Worm (Caenorhabditis elegans) whole organism, late embryonic: ENCODE data around the gene F45E1.5.

Experiments
- F13H6.1 ChIP-seq: sonication (generic microtip); optimal IDR thresholded peaks from 2 replicates; lab custom pipeline; 2016; ENCODE audit warnings: missing genetic modification characterization, missing compliant biosample characterization
- K02D7.2 ChIP-seq: sonication (generic microtip); optimal IDR thresholded peaks from 2 replicates; lab custom pipeline; 2017; ENCODE audit warnings: mild to moderate bottlenecking, missing genetic modification characterization, missing compliant biosample characterization
- K09A11.1 ChIP-seq: sonication (generic microtip); optimal IDR thresholded peaks from 2 replicates; lab custom pipeline; 2017; ENCODE audit warnings: antibody characterized with exemption, mild to moderate bottlenecking, missing genetic modification characterization, missing compliant biosample characterization; ENCODE audit not compliant: insufficient read depth
- T23F11.4 ChIP-seq: fragments of 200-800 bp; sonication (Bioruptor generic); optimal IDR thresholded peaks from 2 replicates; lab custom pipeline; 2018; ENCODE audit warnings: mild to moderate bottlenecking, missing genetic modification characterization, missing compliant biosample characterization
- ahr-1 ChIP-seq: sonication (generic microtip); optimal IDR thresholded peaks from 2 replicates; lab custom pipeline; 2016; ENCODE audit warnings: missing genetic modification characterization, missing compliant biosample characterization
- ceh-14 ChIP-seq: sonication (generic microtip); optimal IDR thresholded peaks from 2 replicates; lab custom pipeline; 2016; ENCODE audit warnings: missing genotype, missing genetic modification characterization, missing compliant biosample characterization
- ceh-2 ChIP-seq: sonication (generic microtip); optimal IDR thresholded peaks from 2 replicates; lab custom pipeline; 2016; ENCODE audit warnings: missing genotype, missing genetic modification characterization, missing compliant biosample characterization
- ceh-24 ChIP-seq: sonication (generic microtip); optimal IDR thresholded peaks from 2 replicates; lab custom pipeline; 2016; ENCODE audit warnings: mild to moderate bottlenecking, missing genetic modification characterization, missing compliant biosample characterization
- ceh-30 ChIP-seq: fragments of 150-350 bp; optimal IDR thresholded peaks from 2 replicates; lab custom pipeline; 2014; ENCODE audit warnings: missing biosample characterization, missing genetic modification characterization
- ceh-31 ChIP-seq: sonication (generic microtip); optimal IDR thresholded peaks from 2 replicates; lab custom pipeline; 2016; ENCODE audit warnings: missing genetic modification characterization, missing compliant biosample characterization
- ceh-34 ChIP-seq: sonication (generic microtip); optimal IDR thresholded peaks from 2 replicates; lab custom pipeline; 2016; ENCODE audit warnings: mild to moderate bottlenecking, missing genetic modification characterization, missing compliant biosample characterization
- ceh-48 ChIP-seq: sonication (generic microtip); optimal IDR thresholded peaks from 2 replicates; lab custom pipeline; 2016; ENCODE audit warnings: missing genetic modification characterization, inconsistent platforms, missing compliant biosample characterization
- ceh-6 ChIP-seq: fragments of 200-800 bp; sonication (Bioruptor generic); optimal IDR thresholded peaks from 2 replicates; lab custom pipeline; 2018; ENCODE audit warnings: mild to moderate bottlenecking, missing genetic modification characterization, missing compliant biosample characterization
- elt-2 ChIP-seq: sonication (generic microtip); optimal IDR thresholded peaks from 2 replicates; lab custom pipeline; 2016; ENCODE audit warnings: missing genetic modification reagents, missing genetic modification characterization, missing compliant biosample characterization
- fkh-6 ChIP-seq: sonication (generic microtip); optimal IDR thresholded peaks from 2 replicates; lab custom pipeline; 2016; ENCODE audit warnings: missing genetic modification characterization, missing compliant biosample characterization
- gmeb-2 ChIP-seq: sonication (generic microtip); optimal IDR thresholded peaks from 2 replicates; lab custom pipeline; 2016; ENCODE audit warnings: missing genetic modification characterization, inconsistent platforms, missing compliant biosample characterization
- hlh-30 ChIP-seq: sonication (generic microtip); optimal IDR thresholded peaks from 2 replicates; lab custom pipeline; 2017; ENCODE audit warnings: antibody characterized with exemption, missing genetic modification characterization, missing compliant biosample characterization; ENCODE audit not compliant: insufficient read depth
- lim-6 ChIP-seq: sonication (generic microtip); optimal IDR thresholded peaks from 2 replicates; lab custom pipeline; 2016; ENCODE audit warnings: missing genetic modification characterization, missing compliant biosample characterization
- lin-11 ChIP-seq: fragments of 200-800 bp; sonication (Bioruptor generic); optimal IDR thresholded peaks from 2 replicates; lab custom pipeline; 2018; ENCODE audit warnings: mild to moderate bottlenecking, missing genetic modification characterization, missing compliant biosample characterization
- madf-2 ChIP-seq: sonication (generic microtip); optimal IDR thresholded peaks from 2 replicates; lab custom pipeline; 2017; ENCODE audit warnings: missing genetic modification characterization, missing compliant biosample characterization
- mec-3 ChIP-seq: sonication (generic microtip); optimal IDR thresholded peaks from 2 replicates; lab custom pipeline; 2016; ENCODE audit warnings: borderline replicate concordance, missing genetic modification characterization, missing compliant biosample characterization
- nhr-11 ChIP-seq: fragments of 150-350 bp; optimal IDR thresholded peaks from 2 replicates; lab custom pipeline; 2014; ENCODE audit warnings: missing biosample characterization, missing genetic modification characterization
- nhr-232 ChIP-seq: sonication (generic microtip); optimal IDR thresholded peaks from 2 replicates; lab custom pipeline; 2016; ENCODE audit warnings: missing genetic modification characterization, missing compliant biosample characterization
- odd-2 ChIP-seq: sonication (generic microtip); optimal IDR thresholded peaks from 2 replicates; lab custom pipeline; 2017; ENCODE audit warnings: antibody characterized with exemption, mild to moderate bottlenecking, missing genetic modification characterization, missing compliant biosample characterization
- pag-3 ChIP-seq: sonication (generic microtip); optimal IDR thresholded peaks from 2 replicates; lab custom pipeline; 2016; ENCODE audit warnings: missing compliant biosample characterization, missing genetic modification characterization, borderline replicate concordance
- pat-9 ChIP-seq: fragments of 200-800 bp; sonication (Bioruptor generic); optimal IDR thresholded peaks from 2 replicates; lab custom pipeline; 2018; ENCODE audit warnings: mild to moderate bottlenecking, missing genetic modification characterization, moderate library complexity, missing compliant biosample characterization
- pax-1 ChIP-seq: fragments of 150-350 bp; optimal IDR thresholded peaks from 2 replicates; lab custom pipeline; 2014; ENCODE audit warnings: missing biosample characterization, missing genetic modification characterization
- pha-2 ChIP-seq: sonication (generic microtip); optimal IDR thresholded peaks from 2 replicates; lab custom pipeline; 2017; ENCODE audit warnings: mild to moderate bottlenecking, missing genetic modification characterization, missing compliant biosample characterization
- ref-2 ChIP-seq: sonication (generic microtip); optimal IDR thresholded peaks from 2 replicates; lab custom pipeline; 2016; ENCODE audit warnings: missing genetic modification characterization, missing compliant biosample characterization
- sdc-2 ChIP-seq: sonication (generic microtip); optimal IDR thresholded peaks from 2 replicates; lab custom pipeline; 2016; ENCODE audit warnings: missing genotype, missing genetic modification characterization, missing compliant biosample characterization
- syd-9 ChIP-seq: sonication (generic microtip); optimal IDR thresholded peaks from 2 replicates; lab custom pipeline; 2016; ENCODE audit warnings: mild to moderate bottlenecking, missing genetic modification characterization, moderate library complexity, missing compliant biosample characterization
- tbx-2 ChIP-seq: sonication (generic microtip); optimal IDR thresholded peaks from 2 replicates; lab custom pipeline; 2016; ENCODE audit warnings: missing genetic modification characterization, missing compliant biosample characterization
- tbx-7 ChIP-seq: sonication (generic microtip); optimal IDR thresholded peaks from 2 replicates; lab custom pipeline; 2016; ENCODE audit warnings: missing genotype, missing genetic modification characterization, missing compliant biosample characterization
- ttx-3 ChIP-seq: sonication (generic microtip); optimal IDR thresholded peaks from 2 replicates; lab custom pipeline; 2016; ENCODE audit warnings: missing genetic modification reagents, missing genetic modification characterization, missing compliant biosample characterization
- unc-42 ChIP-seq: sonication (generic microtip); optimal IDR thresholded peaks from 2 replicates; lab custom pipeline; 2016; ENCODE audit warnings: missing genotype, missing genetic modification characterization, missing compliant biosample characterization
- zip-5 ChIP-seq: sonication (generic microtip); optimal IDR thresholded peaks from 2 replicates; lab custom pipeline; 2016; ENCODE audit warnings: missing genetic modification characterization, missing compliant biosample characterization

F45E1.5 gene

DNA sequence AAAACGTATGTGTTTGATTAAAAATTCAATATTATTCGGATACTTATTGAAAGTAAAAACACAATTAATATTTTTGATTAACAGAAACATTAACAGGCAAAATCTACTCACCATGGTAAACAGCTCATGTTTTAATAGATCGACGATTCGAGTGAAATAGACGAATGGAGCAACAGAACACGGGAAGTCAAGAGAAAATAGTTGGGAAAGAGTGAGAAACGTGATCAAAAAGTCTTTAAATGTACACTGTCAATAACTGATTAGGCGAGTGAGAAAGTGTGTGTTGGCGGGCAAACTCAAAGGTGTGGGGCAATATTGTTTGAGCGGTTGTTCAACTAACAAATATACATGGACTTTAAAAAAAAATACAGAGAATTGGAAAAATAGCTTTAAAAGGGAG lies 21.5 kb downstream of the F45E1.5 start, which contains the start of gene sdpn-1:
Gene sdpn-1 (minus strand): TSS at position 262 of the 400 bp plus-strand sequence.
- TF ChIP-seq ceh-14 (tag; lab: Kevin White, UChicago) = no peak
- TF ChIP-seq pax-1 = no peak
- no peak for TF ChIP-seq syd-9
- no peak for TF ChIP-seq odd-2
- TF ChIP-seq ahr-1 = no peak
- TF ChIP-seq, all 69 proteins: peak for 0

DNA sequence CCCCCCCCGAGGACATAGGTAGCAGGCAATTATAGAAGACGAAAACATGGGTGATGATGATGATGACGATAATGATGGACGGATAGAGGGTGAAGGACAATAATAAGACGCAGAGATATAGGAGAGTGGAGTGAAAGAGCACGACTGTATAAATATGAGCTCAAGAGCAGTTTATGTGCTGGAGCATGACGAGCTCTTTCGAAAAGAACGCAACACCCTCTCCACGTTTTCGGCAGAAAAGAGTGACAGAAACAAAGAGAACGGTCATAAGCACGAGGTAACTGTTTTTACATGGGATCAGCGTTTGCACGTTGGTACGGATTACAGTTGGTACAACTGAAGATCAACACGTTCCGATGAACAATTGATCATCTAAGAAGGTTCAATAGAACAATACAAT lies 22.4 kb downstream of the F45E1.5 start:
- no peak for TF ChIP-seq elt-2 (tag; lab: Kevin White, UChicago)
- peak; percentile 92 for TF ChIP-seq pax-1
- TF ChIP-seq tbx-2 (tag; lab: Kevin White, UChicago) = peak; percentile 30
- TF ChIP-seq, all 69 proteins: peak for 2

DNA sequence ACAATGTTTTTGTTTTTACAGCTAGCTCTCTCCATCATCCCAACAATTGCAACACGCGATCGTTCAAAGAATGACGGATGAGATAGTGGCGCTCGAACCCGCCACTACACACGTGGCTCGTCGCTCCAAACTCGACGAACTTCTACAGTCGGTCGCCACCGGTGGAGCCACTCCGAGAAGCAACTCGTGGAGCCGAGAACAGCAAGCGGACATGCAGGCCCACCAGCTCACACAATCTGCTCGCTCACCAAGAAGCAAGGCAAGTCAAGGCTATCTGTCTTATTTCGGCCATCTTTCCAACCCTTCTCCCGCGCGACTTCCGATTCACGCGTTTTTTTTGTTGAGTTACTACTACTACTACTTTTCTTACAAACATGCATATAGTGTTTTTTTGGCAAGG lies 27.2 kb downstream of the F45E1.5 start, which contains the start of the genes F45E1.1 and F45E1.2:
Gene F45E1.1 (plus strand): TSS at position 20 of the 400 bp plus-strand sequence.
Gene F45E1.2 (plus strand): TSS at position 71 of the 400 bp plus-strand sequence.
- TF ChIP-seq madf-2 (tag; lab: Kevin White, UChicago) (no peak), ceh-30 (tag; lab: Kevin White, UChicago) (no peak), K02D7.2 (tag; lab: Kevin White, UChicago) (no peak), zip-5 (tag; lab: Kevin White, UChicago) (no peak)

DNA sequence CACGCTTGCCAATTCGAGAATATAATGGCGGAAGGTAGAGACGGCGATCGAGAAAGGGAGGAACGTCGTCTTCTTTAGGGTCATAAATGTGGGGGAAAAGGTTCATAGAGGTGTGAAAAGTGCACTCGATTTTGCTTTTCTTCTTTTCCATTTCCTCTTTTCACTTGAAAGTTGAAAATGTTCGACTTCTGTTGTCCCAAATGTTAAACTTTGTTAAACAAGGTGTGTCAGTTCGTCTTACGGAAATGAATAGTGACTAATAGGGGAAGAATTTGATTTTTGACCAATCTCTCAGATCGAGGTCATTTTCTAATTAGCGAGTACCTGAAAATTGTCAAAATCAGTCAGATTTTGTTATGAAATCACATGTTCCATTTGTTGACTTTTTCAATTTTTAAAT lies 28.3 kb downstream of the F45E1.5 start:
- TF ChIP-seq ceh-48 (tag; lab: Kevin White, UChicago) (no peak), ceh-31 (tag; lab: Kevin White, UChicago) (peak; percentile 34), pat-9 (tag; lab: Kevin White, UChicago) (no peak), nhr-232 (tag; lab: Kevin White, UChicago) (no peak)

DNA sequence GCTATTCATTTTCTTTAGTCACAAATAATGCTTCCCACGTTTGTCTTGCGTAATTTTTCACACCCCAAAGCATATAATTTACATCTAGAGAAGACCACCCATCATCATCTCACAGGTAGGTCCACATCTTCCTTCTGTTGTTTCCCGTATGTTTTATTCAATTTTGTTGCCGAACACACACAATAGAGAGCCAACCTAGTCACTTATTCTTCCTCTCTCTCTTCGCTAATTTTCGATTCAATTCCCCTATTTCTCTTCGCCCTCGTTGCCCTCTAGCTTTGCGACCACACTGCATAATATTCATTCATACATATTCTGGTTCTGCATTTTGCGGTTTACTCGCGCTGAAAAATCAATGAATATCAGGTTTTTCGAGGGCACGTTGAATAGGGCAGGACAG lies 29.5 kb downstream of the F45E1.5 start:
- TF ChIP-seq ceh-48 (tag; lab: Kevin White, UChicago) = peak; percentile 5
- TF ChIP-seq fkh-6 (tag; lab: Kevin White, UChicago) = no peak
- no peak for TF ChIP-seq hlh-30 (tag; lab: Kevin White, UChicago)
- TF ChIP-seq ceh-31 (tag; lab: Kevin White, UChicago) = peak; percentile 71
- TF ChIP-seq unc-42 (tag; lab: Kevin White, UChicago) = peak; percentile 11
- no peak for TF ChIP-seq ceh-34 (tag; lab: Kevin White, UChicago)
- TF ChIP-seq gmeb-2 (tag; lab: Kevin White, UChicago) = no peak

DNA sequence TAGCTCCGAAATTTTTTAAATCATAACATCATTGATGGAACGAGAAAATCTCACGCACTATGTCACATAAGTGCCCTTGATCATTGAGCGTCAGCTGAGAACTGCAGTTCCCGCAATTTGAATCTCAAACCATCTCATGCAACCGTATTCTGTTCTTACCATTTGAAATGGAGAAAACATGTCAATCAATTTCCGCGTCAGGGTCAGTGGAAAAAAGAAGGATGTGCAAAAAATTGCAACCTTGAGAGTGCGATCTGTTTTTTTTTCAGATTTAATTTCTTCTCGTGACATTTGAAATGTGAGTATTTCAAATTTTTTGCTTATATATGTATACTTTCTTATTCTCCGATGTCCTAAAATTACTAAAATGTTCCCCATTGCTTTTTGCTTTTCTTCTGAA lies 34.2 kb downstream of the F45E1.5 start:
- TF ChIP-seq ceh-48 (tag; lab: Kevin White, UChicago) (no peak), lin-11 (tag; lab: Kevin White, UChicago) (no peak), sdc-2 (tag; lab: Kevin White, UChicago) (no peak), ceh-2 (tag; lab: Kevin White, UChicago) (no peak), K09A11.1 (tag; lab: Kevin White, UChicago) (no peak), hlh-30 (tag; lab: Kevin White, UChicago) (no peak), pha-2 (tag; lab: Kevin White, UChicago) (no peak), ceh-14 (tag; lab: Kevin White, UChicago) (no peak), F13H6.1 (tag; lab: Kevin White, UChicago) (no peak), tbx-7 (tag; lab: Kevin White, UChicago) (no peak), ceh-6 (GFP tag; lab: Kevin White, UChicago) (no peak), nhr-11 (tag; lab: Kevin White, UChicago) (no peak), mec-3 (tag; lab: Kevin White, UChicago) (no peak), pag-3 (tag; lab: Kevin White, UChicago) (no peak), ttx-3 (no peak), tbx-2 (tag; lab: Kevin White, UChicago) (no peak), ceh-24 (tag; lab: Kevin White, UChicago) (no peak), lim-6 (tag; lab: Kevin White, UChicago) (no peak), T23F11.4 (no peak), ref-2 (no peak)
